Worm (Caenorhabditis elegans) whole organism, young adult: ENCODE measurements around the gene F16G10.3.

Source experiments
- F22D6.2 ChIP-seq: sonication (generic microtip); optimal IDR thresholded peaks from 2 replicates; lab custom pipeline; 2016; ENCODE audit warnings: mild to moderate bottlenecking, missing genetic modification characterization, missing compliant biosample characterization
- cebp-1 ChIP-seq, 2 experiments: fragments of 200-800 bp in 1 of 2; sonication (Bioruptor generic) in 1 of 2; sonication (generic microtip) in 1 of 2; IDR thresholded peaks in 1 of 2; optimal IDR thresholded peaks in 1 of 2; 2 replicates each; pipeline versions ENCODE4 v1.3.6 to Lab custom; 2017 to 2022; ENCODE audit warnings: missing compliant biosample characterization in 2 of 2, missing genetic modification characterization in 2 of 2, mild to moderate bottlenecking in 1 of 2, missing genetic modification reagents in 1 of 2, moderate library complexity in 1 of 2
- him-1 ChIP-seq: sonication (generic microtip); optimal IDR thresholded peaks from 2 replicates; lab custom pipeline; 2016; ENCODE audit warnings: missing genotype, missing genetic modification reagents, missing genetic modification characterization, missing compliant biosample characterization
- hrde-1 ChIP-seq: sonication (generic microtip); optimal IDR thresholded peaks from 2 replicates; lab custom pipeline; 2016; ENCODE audit warnings: missing genetic modification characterization, mild to moderate bottlenecking, missing compliant biosample characterization, moderate library complexity, missing genotype, missing genetic modification reagents, borderline replicate concordance
- lir-1 ChIP-seq: fragments of 200-800 bp; sonication (Bioruptor generic); conservative IDR thresholded peaks from 2 replicates; pipeline ENCODE4 v1.3.6; 2022; ENCODE audit warnings: missing genetic modification reagents, missing genetic modification characterization, missing compliant biosample characterization
- nfya-2 ChIP-seq: fragments of 200-800 bp; sonication (Bioruptor generic); IDR thresholded peaks from 2 replicates; pipeline ENCODE4 v1.3.6; 2022; ENCODE audit warnings: missing genetic modification reagents, missing genetic modification characterization, missing compliant biosample characterization
- pha-4 ChIP-seq: fragments of 150-350 bp; sonication (generic microtip); optimal IDR thresholded peaks from 2 replicates; lab custom pipeline; 2014; ENCODE audit warnings: missing biosample characterization, missing genetic modification reagents, missing genetic modification characterization
- sdz-38 ChIP-seq: sonication (generic microtip); optimal IDR thresholded peaks from 2 replicates; lab custom pipeline; 2016; ENCODE audit warnings: missing genotype, missing genetic modification characterization, missing compliant biosample characterization
- somi-1 ChIP-seq: fragments of 200-800 bp; sonication (Bioruptor generic); optimal IDR thresholded peaks from 2 replicates; lab custom pipeline; 2018; ENCODE audit warnings: mild to moderate bottlenecking, missing genetic modification characterization, missing compliant biosample characterization

DNA sequence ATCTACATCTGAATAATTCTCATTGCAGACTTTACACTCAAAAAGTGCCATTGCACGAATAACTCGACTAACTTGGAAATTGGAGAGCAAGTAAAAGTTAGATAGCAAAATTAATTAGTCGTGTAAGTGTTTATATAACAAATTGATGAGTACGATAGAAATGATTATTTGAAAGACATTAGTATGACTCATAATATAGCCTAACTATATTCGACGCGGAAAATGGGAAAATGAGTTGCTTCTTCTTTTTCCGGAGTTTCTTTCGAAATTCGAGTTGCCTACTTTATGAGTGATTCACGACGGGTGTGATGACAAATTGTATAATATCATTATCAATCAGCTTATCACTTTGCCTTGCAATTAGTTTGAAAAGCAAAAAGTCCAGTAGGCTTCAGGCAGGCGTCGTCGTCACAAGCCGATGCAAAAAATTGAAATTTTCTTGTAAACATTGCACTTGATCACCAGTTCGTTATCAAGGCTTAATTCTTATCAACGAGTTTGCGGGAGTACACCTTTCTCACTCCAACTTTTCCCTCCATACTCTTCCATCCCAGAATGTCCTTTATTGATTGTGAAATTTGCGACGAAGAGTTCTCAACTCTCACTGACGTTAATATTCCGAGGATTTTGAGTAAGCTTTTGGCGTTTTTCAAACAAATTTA lies 49.2 kb upstream of the F16G10.3 start, which contains the start of the genes ZK1240.6 and ZK1240.2:
- no peak for TF ChIP-seq nfya-2 (GFP tag; lab: Robert Waterston, UW)
- no peak for TF ChIP-seq lir-1
- TF ChIP-seq F22D6.2, result no peak
- TF ChIP-seq hrde-1 (tag; lab: Kevin White, UChicago), result no peak
- TF ChIP-seq him-1, result no peak
- no peak for TF ChIP-seq sdz-38 (tag; lab: Kevin White, UChicago)
- TF ChIP-seq somi-1 (GFP tag; lab: Kevin White, UChicago), result no peak
- no peak for TF ChIP-seq pha-4 (tag; lab: Kevin White, UChicago)
- TF ChIP-seq cebp-1 (GFP tag; IDR thresholded peaks at IDR 0.05; lab: Robert Waterston, UW), result no peak
- no peak for TF ChIP-seq cebp-1 (tag; optimal IDR thresholded peaks at IDR 0.05; lab: Kevin White, UChicago)
